Fruit fly (Drosophila melanogaster): ENCODE measurements around the gene mnb.

Gene mnb

DNA sequence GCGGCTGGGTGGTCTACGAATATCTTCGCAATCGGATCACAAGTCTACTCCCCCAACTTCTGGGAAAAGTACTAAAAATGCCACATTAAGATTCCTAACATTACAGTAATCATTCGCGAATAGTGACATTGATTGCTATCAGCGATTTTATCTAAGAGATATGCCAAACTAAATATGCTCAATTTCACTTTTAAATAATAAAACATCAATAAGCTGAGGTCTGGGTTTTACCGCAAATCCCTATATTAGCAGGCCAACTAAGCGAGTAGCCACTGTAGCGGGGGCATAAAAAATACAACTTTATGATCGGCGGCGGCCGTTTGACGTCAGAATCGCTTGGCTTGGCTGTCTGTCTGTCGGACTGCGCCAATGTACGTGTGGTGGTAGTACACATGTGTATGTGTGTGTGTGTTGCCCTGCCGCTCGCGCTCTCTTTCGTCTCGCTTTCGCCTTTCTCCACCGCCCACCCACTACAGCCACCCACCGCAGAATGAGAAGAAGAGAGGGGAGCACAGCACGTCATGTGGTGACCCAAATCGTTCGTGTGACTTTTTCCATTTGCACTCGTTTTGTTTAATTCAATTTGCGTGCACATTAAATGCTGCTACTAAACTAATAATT, 6.6 kb downstream of the mnb start (continued):
- TF ChIP-seq Dll (GFP tag; IDR thresholded peaks at IDR 0.05; ENCODE audit: partially characterized antibody) (no peak), CG4707 (GFP tag; optimal IDR thresholded peaks at IDR 0.05) (peak; percentile 90), sc (optimal IDR thresholded peaks at IDR 0.05) (no peak), sc (GFP tag; optimal IDR thresholded peaks at IDR 0.05) (peak; percentile 88), dimm (GFP tag; IDR thresholded peaks at IDR 0.05) (peak; percentile 87), Vsx1 (GFP tag; optimal IDR thresholded peaks at IDR 0.05) (peak; percentile 76), CG30431 (GFP tag; optimal IDR thresholded peaks at IDR 0.05) (peak; percentile 89), Hsf (GFP tag; optimal IDR thresholded peaks at IDR 0.05) (peak; percentile 93), gce (GFP tag; IDR thresholded peaks at IDR 0.05) (peak; percentile 87), Aef1 (GFP tag; IDR thresholded peaks at IDR 0.05) (peak; percentile 93), Spps (tag; optimal IDR thresholded peaks at IDR 0.05) (peak; percentile 40)

DNA sequence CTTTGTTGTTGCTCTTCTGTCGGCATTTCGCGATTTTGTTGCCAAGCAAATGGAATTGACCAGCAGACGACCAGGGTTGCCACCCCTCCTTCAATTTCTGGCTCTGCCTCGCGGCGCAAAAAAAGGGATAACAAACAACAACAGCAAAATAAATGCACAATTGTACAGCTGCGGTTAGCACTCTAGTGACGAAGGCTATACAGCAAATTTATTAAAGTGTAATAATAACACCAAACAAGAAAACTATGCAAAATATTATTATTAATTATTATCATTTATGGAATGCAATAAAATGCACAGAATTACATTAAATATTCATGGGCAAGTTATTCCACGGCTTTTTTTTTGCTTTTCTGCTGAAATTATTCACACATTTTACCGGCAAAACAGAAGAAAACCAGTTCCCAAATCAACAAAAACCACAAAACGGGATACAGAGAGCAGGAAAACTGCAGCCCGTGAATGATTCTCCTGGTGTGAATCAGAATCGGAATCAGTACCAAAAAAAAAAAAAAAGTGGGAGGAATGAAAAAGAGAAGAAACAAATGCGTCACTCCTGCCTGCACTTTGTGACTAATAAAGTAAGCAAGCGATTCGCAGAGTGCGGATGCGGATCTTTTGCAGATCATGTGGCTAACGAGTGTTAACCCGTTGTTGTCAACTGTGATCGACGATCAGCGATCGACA, 7.7 kb downstream of the mnb start:
- TF ChIP-seq Drgx (GFP tag; IDR thresholded peaks at IDR 0.05) (peak; percentile 36; the same call in 1 of the 2 replicates), D19A (tag; optimal IDR thresholded peaks at IDR 0.05) (no peak), sr (GFP tag; IDR thresholded peaks at IDR 0.05) (no peak), pfk (GFP tag; optimal IDR thresholded peaks at IDR 0.05) (no peak), jigr1 (GFP tag; IDR thresholded peaks at IDR 0.05) (no peak), bsh (GFP tag; optimal IDR thresholded peaks at IDR 0.05) (peak in 1 of 2 experiments; percentile 38), CG11504 (tag; optimal IDR thresholded peaks at IDR 0.05) (peak; percentile 3), Hr51 (GFP tag; optimal IDR thresholded peaks at IDR 0.05) (peak in 1 of 2 experiments; percentile 7), knrl (GFP tag; IDR thresholded peaks at IDR 0.05; ENCODE audit: partially characterized antibody) (no peak), gem (tag; optimal IDR thresholded peaks at IDR 0.05) (peak; percentile 10), row (GFP tag; IDR thresholded peaks at IDR 0.05) (peak; percentile 11; the same call in 1 of the 3 replicates), tap (tag; optimal IDR thresholded peaks at IDR 0.05) (no peak), lbe (GFP tag; optimal IDR thresholded peaks at IDR 0.05) (peak; percentile 65), nom (GFP tag; optimal IDR thresholded peaks at IDR 0.05) (peak; percentile 77), CG13424 (tag; optimal IDR thresholded peaks at IDR 0.05) (no peak), odd (GFP tag; optimal IDR thresholded peaks at IDR 0.05) (no peak)

DNA sequence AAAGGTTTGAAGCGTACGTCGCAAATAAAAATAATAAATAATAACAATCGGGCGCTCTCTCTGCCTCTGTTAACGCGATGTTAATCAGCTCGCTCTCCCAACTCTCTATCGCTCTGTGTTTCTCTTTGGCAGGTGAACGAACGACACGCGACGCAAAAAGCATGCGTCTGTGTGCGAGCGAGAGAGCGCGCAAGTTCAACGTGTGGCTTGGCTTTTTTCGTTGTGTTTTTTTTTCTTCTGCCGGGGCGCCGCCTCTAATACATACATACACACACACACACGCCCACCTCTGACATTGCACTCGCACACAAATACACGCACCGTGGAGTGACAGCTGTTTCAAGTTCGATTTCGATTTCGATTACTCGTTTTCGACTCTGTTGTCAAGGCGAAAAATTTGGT, 8.4 kb downstream of the mnb start:
- TF ChIP-seq pho (GFP tag; optimal IDR thresholded peaks at IDR 0.05) (no peak), CG18764 (GFP tag; optimal IDR thresholded peaks at IDR 0.05) (no peak), CG32772 (GFP tag; IDR thresholded peaks at IDR 0.05) (peak; percentile 81), dimm (GFP tag; IDR thresholded peaks at IDR 0.05) (no peak), hth (optimal IDR thresholded peaks at IDR 0.05) (no peak), CG7271 (tag; optimal IDR thresholded peaks at IDR 0.05) (no peak), Hr3 (GFP tag; optimal IDR thresholded peaks at IDR 0.05) (no peak), Aef1 (GFP tag; IDR thresholded peaks at IDR 0.05) (no peak), CG8388 (GFP tag; optimal IDR thresholded peaks at IDR 0.05) (no peak), CG15269 (tag; optimal IDR thresholded peaks at IDR 0.05) (no peak), CG6765 (GFP tag; optimal IDR thresholded peaks at IDR 0.05) (no peak), YL-1 (GFP tag; optimal IDR thresholded peaks at IDR 0.05) (peak; percentile 2), CG4282 (GFP tag; optimal IDR thresholded peaks at IDR 0.05) (no peak), lbe (GFP tag; optimal IDR thresholded peaks at IDR 0.05) (peak; percentile 33), gfzf (GFP tag; optimal IDR thresholded peaks at IDR 0.05) (no peak), CG34224 (GFP tag; IDR thresholded peaks at IDR 0.05; ENCODE audit: partially characterized antibody) (0 out of 3 replicates have a peak, but pooled peaks have one; percentile 14), CG7987 (GFP tag; optimal IDR thresholded peaks at IDR 0.05) (no peak), CG6813 (GFP tag; optimal IDR thresholded peaks at IDR 0.05) (no peak), Dek (tag; optimal IDR thresholded peaks at IDR 0.05) (no peak), CG2120 (GFP tag; optimal IDR thresholded peaks at IDR 0.05) (no peak), CG1832 (GFP tag; optimal IDR thresholded peaks at IDR 0.05) (peak; percentile 34), Dip2 (GFP tag; IDR thresholded peaks at IDR 0.05) (no peak), CG14667 (GFP tag; IDR thresholded peaks at IDR 0.05) (no peak)

Data from whole organism, embryonic.